Fruit fly (Drosophila melanogaster) whole organism: ENCODE results near the gene CG10993.

Experiments used
- CG8478 ChIP-seq: fragments of >200 bp; optimal IDR thresholded peaks from 2 replicates; lab custom pipeline; 2018; ENCODE audit warnings: inconsistent platforms
- Dll ChIP-seq: fragments of >200 bp; optimal IDR thresholded peaks from 2 replicates; lab custom pipeline; 2017
- EcR ChIP-seq, 2 experiments: fragments of >200 bp; optimal IDR thresholded peaks; 2 replicates each; lab custom pipeline; 2017; ENCODE audit warnings: missing biosample characterization in 2 of 2, missing genetic modification characterization in 2 of 2, missing genetic modification reagents in 2 of 2
- pan ChIP-seq: fragments of >200 bp; optimal IDR thresholded peaks from 2 replicates; lab custom pipeline; 2017
- psq ChIP-seq: fragments of >200 bp; optimal IDR thresholded peaks from 2 replicates; lab custom pipeline; 2017
- usp ChIP-seq: fragments of >200 bp; optimal IDR thresholded peaks from 2 replicates; lab custom pipeline; 2017; ENCODE audit warnings: missing biosample characterization, missing genetic modification characterization, mixed read lengths

The CG10993 gene

dm6 chrX:13747635-13748467 is 43.1 kb downstream of the CG10993 start:
- TF ChIP-seq EcR (GFP tag; optimal IDR thresholded peaks at IDR 0.05; lab: Kevin White, UChicago) (peak in 1 of 2 experiments; percentile 69), psq (lab: Kevin White, UChicago) (no peak), Dll (lab: Kevin White, UChicago) (no peak), pan (no peak), usp (GFP tag; lab: Kevin White, UChicago) (no peak), CG8478 (no peak)

DNA sequence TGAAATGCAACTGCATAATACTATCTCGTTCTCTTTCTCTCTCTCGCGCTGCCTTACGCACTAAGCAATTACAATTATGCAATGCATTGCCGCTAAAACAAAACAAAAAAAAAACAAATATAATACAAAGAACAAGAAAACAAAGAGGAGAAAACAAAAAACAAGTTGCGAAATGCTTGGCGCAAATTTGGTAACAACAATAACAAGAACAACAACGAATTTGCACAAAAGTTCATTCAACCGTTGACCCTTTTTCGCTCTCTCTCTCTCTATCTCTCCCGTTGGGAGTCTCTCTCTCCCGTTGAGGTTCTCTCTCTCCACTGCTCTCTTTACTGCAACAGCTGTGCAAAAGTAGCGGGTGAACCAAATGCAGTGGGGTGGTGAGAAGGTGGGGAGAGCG is 43.9 kb downstream of the CG10993 start:
- TF ChIP-seq EcR (GFP tag; optimal IDR thresholded peaks at IDR 0.05; lab: Kevin White, UChicago) (peak in 1 of 2 experiments; percentile 80), CG8478 (no peak)

DNA sequence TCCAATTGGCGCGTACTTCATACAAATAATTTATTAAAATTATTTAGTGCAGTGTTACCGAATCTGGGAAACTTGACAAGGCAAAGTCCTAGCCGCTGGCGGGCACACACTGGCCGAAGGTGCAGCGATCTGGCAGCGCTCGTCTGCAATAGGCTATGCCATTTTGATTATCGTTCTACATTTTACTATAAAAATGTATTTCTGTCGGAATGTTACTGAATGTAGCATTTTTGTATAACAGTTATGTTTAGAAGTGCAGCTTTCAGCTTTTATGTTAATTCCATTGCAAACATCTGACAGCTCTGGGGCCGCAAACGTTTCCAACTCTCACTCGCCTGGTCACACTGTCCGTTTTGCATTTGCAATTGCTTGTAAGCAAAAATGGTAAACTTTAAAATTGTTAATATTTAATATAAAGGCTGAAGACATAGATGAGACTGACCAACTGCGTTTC is 46.3 kb downstream of the CG10993 start, which contains the start of gene Grip91:
Gene Grip91, minus strand, starts transcription at position 85 of the 454 bp plus-strand sequence.
- TF ChIP-seq pan (no peak), CG8478 (no peak), EcR (GFP tag; optimal IDR thresholded peaks at IDR 0.05; lab: Kevin White, UChicago) (no peak), Dll (lab: Kevin White, UChicago) (no peak), psq (lab: Kevin White, UChicago) (no peak), usp (GFP tag; lab: Kevin White, UChicago) (no peak)

DNA sequence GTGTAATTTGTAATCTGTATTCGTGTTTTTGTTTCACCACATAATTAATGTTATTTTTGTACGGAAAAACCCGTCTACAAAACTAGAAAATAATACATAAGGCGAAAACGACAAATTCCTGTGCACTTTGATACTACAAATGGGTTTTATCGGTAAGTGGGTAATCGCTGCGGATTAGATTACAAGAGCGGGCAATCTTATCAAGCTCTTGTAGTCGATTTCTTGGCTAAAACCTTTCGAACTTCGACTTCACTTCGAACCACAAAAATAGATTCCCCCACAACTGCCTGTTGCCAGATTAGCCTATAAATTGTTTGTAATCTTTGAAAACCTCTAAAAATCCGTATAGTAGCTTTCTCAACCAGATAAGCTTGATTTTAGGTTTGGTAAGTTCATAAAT is 49.9 kb downstream of the CG10993 start:
- no peak for TF ChIP-seq pan
- TF ChIP-seq CG8478: no peak
- no peak for TF ChIP-seq usp (GFP tag; lab: Kevin White, UChicago)
- TF ChIP-seq Dll (lab: Kevin White, UChicago): no peak
- no peak for TF ChIP-seq psq (lab: Kevin White, UChicago)
